Comparison of ENCODE assay signal across 1 worm cellular context in the genomic region with DNA sequence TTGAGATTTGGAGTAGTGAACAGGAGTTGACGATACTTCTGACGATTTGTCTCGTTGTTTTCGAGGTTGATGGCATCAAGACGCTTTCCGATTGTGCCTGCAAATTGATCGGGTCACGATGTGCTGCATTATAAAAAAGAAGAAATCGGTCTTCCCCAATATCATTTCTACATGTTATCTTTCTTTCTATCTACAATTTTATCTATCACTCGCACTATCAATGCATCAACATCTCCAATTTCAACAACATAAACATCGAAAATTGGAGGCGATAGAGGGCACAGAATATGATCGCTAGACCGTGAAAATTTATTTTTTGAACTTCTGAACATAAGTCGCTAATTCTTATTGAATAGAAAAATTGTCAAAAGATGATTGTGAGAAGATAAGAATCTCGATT.
TF ChIP-seq lines count a peak whose summit lies in the region.

No protein-coding gene starts in this region.

TF ChIP-seq in whole organism, L1 larva, 84 proteins besides CTCF, POLR2A, EP300 and RAD21 (continued from another document):
- peak; percentile 42 for TF ChIP-seq elt-2 (tag; optimal IDR thresholded peaks at IDR 0.05; lab: Kevin White, UChicago)
- TF ChIP-seq snpc-4 (tag; optimal IDR thresholded peaks at IDR 0.05; lab: Kevin White, UChicago): no peak
